Worm (Caenorhabditis elegans) whole organism, young adult: ENCODE measurements around the gene acn-1.

Source experiments
- lin-54 ChIP-seq: fragments of 200-800 bp; sonication (Bioruptor generic); optimal IDR thresholded peaks from 2 replicates; lab custom pipeline; 2018; ENCODE audit warnings: mild to moderate bottlenecking, missing genetic modification characterization, missing compliant biosample characterization
- madf-10 ChIP-seq: sonication (generic microtip); optimal IDR thresholded peaks from 2 replicates; lab custom pipeline; 2016; ENCODE audit warnings: mild to moderate bottlenecking, missing genetic modification characterization, missing compliant biosample characterization
- somi-1 ChIP-seq: fragments of 200-800 bp; sonication (Bioruptor generic); optimal IDR thresholded peaks from 2 replicates; lab custom pipeline; 2018; ENCODE audit warnings: mild to moderate bottlenecking, missing genetic modification characterization, missing compliant biosample characterization
- tbp1 ChIP-seq: fragments of 200-800 bp; sonication (Bioruptor generic); optimal IDR thresholded peaks from 2 replicates; lab custom pipeline; 2018; ENCODE audit warnings: mild to moderate bottlenecking, missing genetic modification characterization, missing compliant biosample characterization
- ztf-25 ChIP-seq: fragments of 200-800 bp; sonication (Bioruptor generic); IDR thresholded peaks from 2 replicates; pipeline ENCODE4 v1.3.6; 2022; ENCODE audit warnings: missing genetic modification reagents, missing genetic modification characterization, missing compliant biosample characterization
- ztf-6 ChIP-seq: fragments of 200-800 bp; sonication (Bioruptor generic); IDR thresholded peaks from 2 replicates; pipeline ENCODE4 v1.3.6; 2022; ENCODE audit warnings: missing genetic modification reagents, missing genetic modification characterization, missing compliant biosample characterization

DNA sequence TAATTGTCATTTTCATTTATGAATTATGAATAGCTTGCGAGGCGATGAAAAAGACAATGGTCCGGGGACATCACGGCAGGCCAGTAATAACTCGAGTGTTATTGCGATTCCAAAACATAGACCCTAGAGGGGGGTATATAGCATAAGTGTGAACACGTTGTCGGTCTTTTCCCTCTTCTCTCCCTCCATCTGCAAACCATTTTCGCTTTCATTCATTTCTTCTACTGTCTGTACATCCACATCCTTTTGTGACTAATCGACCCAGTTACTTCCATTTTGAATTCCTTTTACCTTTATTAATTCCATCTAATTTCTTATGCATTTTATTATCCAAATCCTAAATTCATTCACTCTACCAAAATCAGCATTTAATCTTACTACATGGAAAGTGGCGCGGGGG lies 25.8 kb downstream of the acn-1 start:
- no peak for TF ChIP-seq ztf-25
- TF ChIP-seq ztf-6: no peak
- TF ChIP-seq tbp1 (GFP tag; lab: Kevin White, UChicago): no peak
- TF ChIP-seq madf-10: no peak
- no peak for TF ChIP-seq somi-1 (GFP tag; lab: Kevin White, UChicago)
- TF ChIP-seq lin-54 (GFP tag; lab: Kevin White, UChicago): no peak
